Fruit fly (Drosophila melanogaster) whole organism: ENCODE data around the gene CG32163.

ENCODE experiments used
- CG8478 ChIP-seq: fragments of >200 bp; optimal IDR thresholded peaks from 2 replicates; lab custom pipeline; 2018; ENCODE audit warnings: inconsistent platforms
- Dll ChIP-seq: fragments of >200 bp; optimal IDR thresholded peaks from 2 replicates; lab custom pipeline; 2017
- EcR ChIP-seq, 2 experiments: fragments of >200 bp; optimal IDR thresholded peaks; 2 replicates each; lab custom pipeline; 2017; ENCODE audit warnings: missing biosample characterization in 2 of 2, missing genetic modification characterization in 2 of 2, missing genetic modification reagents in 2 of 2
- pan ChIP-seq: fragments of >200 bp; optimal IDR thresholded peaks from 2 replicates; lab custom pipeline; 2017
- usp ChIP-seq: fragments of >200 bp; optimal IDR thresholded peaks from 2 replicates; lab custom pipeline; 2017; ENCODE audit warnings: missing biosample characterization, missing genetic modification characterization, mixed read lengths

- no peak for TF ChIP-seq Dll (lab: Kevin White, UChicago)
- TF ChIP-seq pan (lab: Kevin White, UChicago): no peak
- no peak for TF ChIP-seq CG8478
- TF ChIP-seq usp (GFP tag; lab: Kevin White, UChicago): no peak
- TF ChIP-seq EcR (GFP tag; optimal IDR thresholded peaks at IDR 0.05; lab: Kevin White, UChicago): no peak
Measured at dm6 chr3L:16612972-16613371, 26.0 kb downstream of the CG32163 start.
